Fruit fly (Drosophila melanogaster) Kc167 (cell line): Measurements from ENCODE around the gene CG17027.

ENCODE experiments used
- Myc ChIP-seq: fragments of >200 bp; optimal IDR thresholded peaks from 2 replicates; lab custom pipeline; 2017; ENCODE audit warnings: missing external identifiers
- Sin3A ChIP-seq: fragments of >200 bp; optimal IDR thresholded peaks from 2 replicates; lab custom pipeline; 2018; ENCODE audit warnings: missing external identifiers
- h ChIP-seq: fragments of >200 bp; optimal IDR thresholded peaks from 3 replicates; lab custom pipeline; 2018; ENCODE audit warnings: missing external identifiers
- insv ChIP-seq: fragments of >200 bp; optimal IDR thresholded peaks from 3 replicates; lab custom pipeline; 2018; ENCODE audit warnings: missing external identifiers
- psq ChIP-seq: fragments of >200 bp; optimal IDR thresholded peaks from 2 replicates; lab custom pipeline; 2017; ENCODE audit warnings: missing external identifiers
- ttk ChIP-seq: sonication (Bioruptor generic); optimal IDR thresholded peaks from 2 replicates; lab custom pipeline; 2017; ENCODE audit warnings: missing external identifiers

Gene CG17027

DNA sequence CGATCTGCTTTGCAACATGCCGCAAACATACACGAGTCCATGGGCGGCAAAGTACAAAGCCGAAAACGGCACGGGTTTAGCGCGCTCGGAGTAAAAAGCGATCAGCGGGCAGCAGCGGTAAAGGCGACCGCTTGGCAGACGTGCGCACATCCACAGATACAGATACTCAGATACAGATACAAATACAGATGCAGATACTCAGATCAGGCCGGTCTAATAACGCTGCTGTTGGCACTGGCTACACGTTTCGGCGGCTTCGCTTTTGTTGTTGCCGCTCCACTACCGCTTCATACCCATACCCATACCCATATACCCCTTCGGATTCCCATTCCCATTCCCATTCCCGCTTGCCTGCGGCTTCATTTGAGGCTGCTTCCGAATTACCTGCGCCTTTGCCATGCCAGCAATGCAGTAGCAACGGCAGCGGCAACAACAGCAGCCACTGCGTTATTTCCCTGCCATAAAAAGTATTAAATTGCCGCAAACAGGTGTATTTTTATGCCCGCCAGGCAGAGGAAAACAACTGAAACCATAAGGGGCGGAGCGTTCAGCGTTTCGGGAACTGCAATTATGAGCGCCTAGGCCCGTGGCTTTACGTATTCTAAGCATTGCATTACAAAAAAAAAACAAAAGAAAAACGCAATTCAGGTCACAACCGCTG, 45.2 kb downstream of the CG17027 start:
- TF ChIP-seq Myc (no peak), ttk (no peak), insv (lab: Kevin White, UChicago) (no peak), h (lab: Kevin White, UChicago) (no peak), psq (lab: Kevin White, UChicago) (no peak), Sin3A (lab: Kevin White, UChicago) (no peak)

DNA sequence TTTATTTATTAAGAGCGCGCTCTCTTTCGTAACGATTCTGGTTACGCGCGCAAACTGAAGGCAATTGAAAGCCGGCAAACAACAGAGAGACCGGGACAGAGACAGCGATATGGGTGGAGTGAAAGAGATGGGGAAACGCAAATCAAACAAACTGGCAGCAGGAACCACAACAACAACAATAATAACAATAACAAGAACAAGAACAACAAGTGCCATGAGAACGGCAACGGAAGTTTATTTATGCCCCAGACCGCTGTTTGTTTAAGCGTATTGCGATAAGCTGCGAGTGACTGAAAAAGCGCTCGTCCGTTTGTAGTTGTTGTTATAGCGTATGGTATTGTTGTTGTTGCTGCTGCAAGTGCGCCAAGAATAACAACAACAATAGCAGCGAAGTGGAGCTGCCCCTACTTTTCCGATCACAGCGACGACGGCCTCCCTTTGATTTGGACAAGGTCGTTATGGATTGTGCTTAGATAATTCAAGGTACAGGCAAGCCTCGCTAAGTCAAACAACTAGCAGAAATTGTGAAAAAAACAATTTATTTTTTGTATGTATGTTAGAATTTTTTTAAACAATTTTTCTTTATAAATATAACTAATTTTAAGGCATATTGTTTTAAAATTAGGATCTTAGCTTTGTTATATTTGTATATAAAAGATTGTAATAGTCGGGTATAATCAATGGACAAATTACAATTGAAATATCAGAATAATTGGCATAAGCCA, 46.3 kb downstream of the CG17027 start:
- TF ChIP-seq insv (lab: Kevin White, UChicago), result no peak
- no peak for TF ChIP-seq Myc
- TF ChIP-seq psq (lab: Kevin White, UChicago), result no peak
- no peak for TF ChIP-seq Sin3A (lab: Kevin White, UChicago)
- no peak for TF ChIP-seq h (lab: Kevin White, UChicago)
- no peak for TF ChIP-seq ttk

DNA sequence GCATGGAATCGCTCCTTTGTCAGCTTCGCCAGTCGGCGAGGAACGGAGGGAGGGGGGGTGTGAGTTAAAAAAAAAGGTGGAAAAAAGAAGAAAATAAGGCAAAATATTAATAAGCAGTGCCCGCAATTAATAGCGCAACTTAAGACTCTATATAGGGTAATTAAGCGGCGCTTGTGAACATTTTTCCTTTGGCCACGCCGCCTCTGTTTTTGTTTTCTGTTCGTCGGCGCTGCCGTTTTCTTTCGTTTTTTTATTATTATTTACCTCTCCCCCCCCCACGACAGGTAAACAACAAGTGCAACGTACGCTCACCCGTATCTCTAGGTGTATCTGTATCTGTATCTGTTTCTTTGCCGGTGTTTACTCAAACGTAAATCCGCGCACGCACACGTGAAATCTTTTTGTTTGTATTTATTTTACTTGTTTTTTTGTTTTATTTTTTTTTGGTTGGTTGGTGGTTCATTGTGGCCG, 47.3 kb downstream of the CG17027 start:
- TF ChIP-seq insv (lab: Kevin White, UChicago) (no peak), ttk (no peak), h (lab: Kevin White, UChicago) (no peak), psq (lab: Kevin White, UChicago) (no peak), Myc (no peak), Sin3A (lab: Kevin White, UChicago) (no peak)

dm6 chr3L:16028924-16029323, 49.0 kb downstream of the CG17027 start:
- TF ChIP-seq ttk, result no peak
- TF ChIP-seq psq (lab: Kevin White, UChicago), result no peak
- no peak for TF ChIP-seq Sin3A (lab: Kevin White, UChicago)
- TF ChIP-seq insv (lab: Kevin White, UChicago), result no peak
- no peak for TF ChIP-seq Myc
- TF ChIP-seq h (lab: Kevin White, UChicago), result no peak
